Worm (Caenorhabditis elegans) whole organism, L4 larva: ENCODE measurements around the gene R10E11.9.

Source experiments
- F49E8.2 ChIP-seq: sonication (generic microtip); optimal IDR thresholded peaks from 2 replicates; lab custom pipeline; 2016; ENCODE audit warnings: missing compliant biosample characterization, mild to moderate bottlenecking, missing genetic modification characterization, borderline replicate concordance
- aly-2 ChIP-seq: sonication (generic microtip); optimal IDR thresholded peaks from 2 replicates; lab custom pipeline; 2018; ENCODE audit warnings: missing biosample characterization, missing genetic modification characterization

- TF ChIP-seq F49E8.2 (no peak), aly-2 (tag; lab: Kevin White, UChicago) (no peak)
Observed at ce11 chrIII:9832569-9832968, 39.1 kb upstream of the R10E11.9 start.
